Worm (Caenorhabditis elegans): ENCODE data around the gene W02B12.13.

DNA sequence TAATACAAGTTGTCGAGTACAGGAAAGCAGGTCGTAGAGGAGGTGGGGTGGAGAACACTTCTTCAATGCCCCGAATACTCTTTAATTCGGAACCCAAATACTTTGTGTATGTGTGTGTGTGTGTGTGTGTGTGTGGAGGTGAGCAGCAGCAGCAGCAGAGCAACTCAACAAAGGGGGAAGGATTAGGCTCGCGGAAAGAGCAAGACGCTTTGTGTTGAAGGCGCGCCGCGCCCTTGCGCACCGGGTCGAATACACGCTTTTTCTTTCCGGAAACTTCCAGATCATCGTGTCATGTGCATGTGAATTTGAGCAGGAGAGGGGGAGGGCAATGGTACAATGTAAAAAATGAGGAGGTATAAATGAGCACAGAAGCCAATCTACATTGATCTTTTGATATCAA, 46.3 kb upstream of the W02B12.13 start:
- TF ChIP-seq nhr-11 (tag; optimal IDR thresholded peaks at IDR 0.05) (no peak), tbx-7 (tag; optimal IDR thresholded peaks at IDR 0.05) (no peak), pag-3 (tag; optimal IDR thresholded peaks at IDR 0.05; ENCODE audit: borderline replicate concordance) (no peak), ceh-34 (tag; optimal IDR thresholded peaks at IDR 0.05) (no peak), ceh-30 (tag; optimal IDR thresholded peaks at IDR 0.05) (no peak), pha-4 (tag; optimal IDR thresholded peaks at IDR 0.05) (no peak), lin-11 (tag; optimal IDR thresholded peaks at IDR 0.05) (no peak), tbx-2 (tag; optimal IDR thresholded peaks at IDR 0.05) (no peak), ama-1 (optimal IDR thresholded peaks at IDR 0.05) (no peak), hlh-8 (tag; optimal IDR thresholded peaks at IDR 0.05) (no peak), rnt-1 (tag; optimal IDR thresholded peaks at IDR 0.05) (no peak), syd-9 (tag; optimal IDR thresholded peaks at IDR 0.05) (no peak), ceh-48 (tag; optimal IDR thresholded peaks at IDR 0.05) (no peak), fax-1 (tag; optimal IDR thresholded peaks at IDR 0.05) (no peak)
